Fruit fly (Drosophila melanogaster): ENCODE measurements around the gene CG8664.

- TF ChIP-seq Xbp1 (GFP tag; optimal IDR thresholded peaks at IDR 0.05) (no peak), CTCF (GFP tag; optimal IDR thresholded peaks at IDR 0.05) (no peak), crp (GFP tag; optimal IDR thresholded peaks at IDR 0.05) (no peak), sens (GFP tag) (no peak), Elba2 (GFP tag; optimal IDR thresholded peaks at IDR 0.05) (no peak), inv (GFP tag; IDR thresholded peaks at IDR 0.05; ENCODE audit: partially characterized antibody) (no peak), pnt (GFP tag; optimal IDR thresholded peaks at IDR 0.05) (no peak), gsb (GFP tag; IDR thresholded peaks at IDR 0.05) (no peak)
Observed at dm6 chrX:17262049-17262448, 20.5 kb downstream of the CG8664 start.
